Worm (Caenorhabditis elegans) whole organism, L3 larva: Measurements from ENCODE around the gene sup-26.

ENCODE experiments used
- lin-39 ChIP-seq: fragments of 150-350 bp; optimal IDR thresholded peaks from 2 replicates; lab custom pipeline; 2018; ENCODE audit warnings: missing biosample characterization, missing genetic modification reagents, missing genetic modification characterization
- nhr-76 ChIP-seq: fragments of 150-350 bp; sonication (generic microtip); optimal IDR thresholded peaks from 5 replicates; lab custom pipeline; 2014; ENCODE audit warnings: missing biosample characterization, missing genetic modification characterization

DNA sequence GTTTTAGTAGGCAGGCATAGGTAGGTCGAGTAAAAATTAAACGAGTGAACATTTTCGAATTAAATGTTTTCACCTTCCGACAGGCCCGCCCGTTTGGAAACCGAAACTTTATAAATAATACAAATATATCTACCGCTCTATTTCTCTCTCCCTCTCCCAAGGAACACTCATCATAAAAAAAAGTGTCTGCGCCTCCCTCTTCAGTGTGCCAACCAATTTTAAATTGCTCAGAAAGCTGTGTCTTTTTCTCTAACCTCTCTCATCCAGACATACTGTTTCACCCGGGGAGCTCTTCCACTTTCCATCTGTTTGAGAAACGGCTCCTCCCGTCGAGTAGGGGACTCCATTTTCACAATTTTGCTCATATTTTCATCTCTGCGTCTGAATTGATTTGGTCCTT is 43.1 kb upstream of the sup-26 start:
- no peak for TF ChIP-seq nhr-76 (tag; lab: Kevin White, UChicago)
- peak; percentile 78 for TF ChIP-seq lin-39 (tag; lab: Kevin White, UChicago)
